Worm (Caenorhabditis elegans) whole organism, late embryonic: Measurements from ENCODE around the gene cpr-6.

Source experiments
- C38D4.7 ChIP-seq: fragments of 200-800 bp; sonication (Bioruptor generic); optimal IDR thresholded peaks from 2 replicates; lab custom pipeline; 2018; ENCODE audit warnings: mild to moderate bottlenecking, missing genetic modification characterization, moderate library complexity, missing compliant biosample characterization
- T23F11.4 ChIP-seq: fragments of 200-800 bp; sonication (Bioruptor generic); optimal IDR thresholded peaks from 2 replicates; lab custom pipeline; 2018; ENCODE audit warnings: mild to moderate bottlenecking, missing genetic modification characterization, missing compliant biosample characterization
- Y22D7AL.16 ChIP-seq: sonication (generic microtip); optimal IDR thresholded peaks from 2 replicates; lab custom pipeline; 2016; ENCODE audit warnings: missing genetic modification characterization, missing compliant biosample characterization
- elt-2 ChIP-seq: sonication (generic microtip); optimal IDR thresholded peaks from 2 replicates; lab custom pipeline; 2016; ENCODE audit warnings: missing genetic modification reagents, missing genetic modification characterization, missing compliant biosample characterization
- madf-2 ChIP-seq: sonication (generic microtip); optimal IDR thresholded peaks from 2 replicates; lab custom pipeline; 2017; ENCODE audit warnings: missing genetic modification characterization, missing compliant biosample characterization
- nfya-1 ChIP-seq: sonication (generic microtip); optimal IDR thresholded peaks from 2 replicates; lab custom pipeline; 2017; ENCODE audit warnings: missing genetic modification characterization, mild to moderate bottlenecking, missing compliant biosample characterization, antibody characterized with exemption, moderate library complexity
- pha-4 ChIP-seq: fragments of 150-350 bp; optimal IDR thresholded peaks from 2 replicates; lab custom pipeline; 2018; ENCODE audit warnings: missing biosample characterization, missing genetic modification reagents, missing genetic modification characterization
- tbx-2 ChIP-seq: sonication (generic microtip); optimal IDR thresholded peaks from 2 replicates; lab custom pipeline; 2016; ENCODE audit warnings: missing genetic modification characterization, missing compliant biosample characterization

ce11 chrX:6622552-6623236 is 15.7 kb downstream of the cpr-6 start, which contains the start of gene clec-266:
- TF ChIP-seq nfya-1 (tag; lab: Kevin White, UChicago) (no peak), tbx-2 (tag; lab: Kevin White, UChicago) (no peak), C38D4.7 (GFP tag; lab: Kevin White, UChicago) (no peak), elt-2 (tag; lab: Kevin White, UChicago) (no peak), madf-2 (tag; lab: Kevin White, UChicago) (no peak), Y22D7AL.16 (tag; lab: Kevin White, UChicago) (no peak), pha-4 (no peak), T23F11.4 (no peak)
